Worm (Caenorhabditis elegans) whole organism, late embryonic: ENCODE data around the gene D2063.1.

Experiments used
- C38D4.7 ChIP-seq: fragments of 200-800 bp; sonication (Bioruptor generic); optimal IDR thresholded peaks from 2 replicates; lab custom pipeline; 2018; ENCODE audit warnings: mild to moderate bottlenecking, missing genetic modification characterization, moderate library complexity, missing compliant biosample characterization
- mec-3 ChIP-seq: sonication (generic microtip); optimal IDR thresholded peaks from 2 replicates; lab custom pipeline; 2016; ENCODE audit warnings: borderline replicate concordance, missing genetic modification characterization, missing compliant biosample characterization
- pqm-1 ChIP-seq: sonication (generic microtip); optimal IDR thresholded peaks from 2 replicates; lab custom pipeline; 2016; ENCODE audit warnings: missing genetic modification characterization, missing compliant biosample characterization

- no peak for TF ChIP-seq mec-3 (tag; lab: Kevin White, UChicago)
- TF ChIP-seq C38D4.7 (GFP tag; lab: Kevin White, UChicago): no peak
- no peak for TF ChIP-seq pqm-1 (tag; lab: Kevin White, UChicago)
These were observed 49.1 kb downstream of the D2063.1 start, which contains the start of gene F32D1.7 for ce11 chrV:4375807-4376564.
